Worm (Caenorhabditis elegans) whole organism, L2 larva: ENCODE data around the gene R13H4.2.

Experiments
- ama-1 ChIP-seq: fragments of 150-350 bp; optimal IDR thresholded peaks from 2 replicates; lab custom pipeline; 2018; ENCODE audit warnings: inconsistent platforms
- egl-27 ChIP-seq: sonication (generic microtip); optimal IDR thresholded peaks from 3 replicates; lab custom pipeline; 2017; ENCODE audit warnings: missing biosample characterization, missing genetic modification reagents, missing genetic modification characterization
- lin-39 ChIP-seq: fragments of 150-350 bp; optimal IDR thresholded peaks from 2 replicates; lab custom pipeline; 2014; ENCODE audit warnings: missing biosample characterization, missing genetic modification reagents, missing genetic modification characterization
- lsy-2 ChIP-seq, 2 experiments: fragments of 150-350 bp in 1 of 2; sonication (generic microtip) in 1 of 2; optimal IDR thresholded peaks; 2 replicates each; lab custom pipeline; 2014 to 2017; ENCODE audit warnings: missing biosample characterization in 2 of 2, missing genetic modification characterization in 2 of 2
- mdl-1 ChIP-seq, 2 experiments: fragments of 150-350 bp in 1 of 2; sonication (generic microtip) in 1 of 2; optimal IDR thresholded peaks; 2 replicates each; lab custom pipeline; 2017; ENCODE audit warnings: missing biosample characterization in 2 of 2, missing genetic modification characterization in 2 of 2
- nhr-12 ChIP-seq: fragments of 150-350 bp; optimal IDR thresholded peaks from 2 replicates; lab custom pipeline; 2014; ENCODE audit warnings: missing biosample characterization, missing genetic modification characterization
- nhr-6 ChIP-seq: fragments of 150-350 bp; optimal IDR thresholded peaks from 2 replicates; lab custom pipeline; 2014; ENCODE audit warnings: missing biosample characterization, missing genetic modification characterization
- nhr-77 ChIP-seq: fragments of 150-350 bp; optimal IDR thresholded peaks from 2 replicates; lab custom pipeline; 2014; ENCODE audit warnings: missing biosample characterization, missing genetic modification characterization
- unc-62 ChIP-seq: fragments of 150-350 bp; optimal IDR thresholded peaks from 2 replicates; lab custom pipeline; 2014; ENCODE audit warnings: missing biosample characterization, missing genetic modification reagents, missing genetic modification characterization
- zag-1 ChIP-seq: fragments of 150-350 bp; optimal IDR thresholded peaks from 2 replicates; lab custom pipeline; 2014; ENCODE audit warnings: missing biosample characterization, missing genetic modification characterization

ce11 chrV:11796343-11796742 lies 39.8 kb upstream of the R13H4.2 start:
- TF ChIP-seq mdl-1 (tag; optimal IDR thresholded peaks at IDR 0.05; lab: Kevin White, UChicago) (no peak), nhr-12 (no peak), ama-1 (lab: Kevin White, UChicago) (no peak), nhr-6 (no peak), nhr-77 (tag; lab: Kevin White, UChicago) (no peak), zag-1 (tag; lab: Kevin White, UChicago) (no peak), lsy-2 (tag; optimal IDR thresholded peaks at IDR 0.05; lab: Kevin White, UChicago) (no peak), unc-62 (no peak), egl-27 (tag; lab: Kevin White, UChicago) (no peak), lin-39 (no peak)
